Worm (Caenorhabditis elegans): ENCODE measurements around the gene Y39A1A.17.

DNA sequence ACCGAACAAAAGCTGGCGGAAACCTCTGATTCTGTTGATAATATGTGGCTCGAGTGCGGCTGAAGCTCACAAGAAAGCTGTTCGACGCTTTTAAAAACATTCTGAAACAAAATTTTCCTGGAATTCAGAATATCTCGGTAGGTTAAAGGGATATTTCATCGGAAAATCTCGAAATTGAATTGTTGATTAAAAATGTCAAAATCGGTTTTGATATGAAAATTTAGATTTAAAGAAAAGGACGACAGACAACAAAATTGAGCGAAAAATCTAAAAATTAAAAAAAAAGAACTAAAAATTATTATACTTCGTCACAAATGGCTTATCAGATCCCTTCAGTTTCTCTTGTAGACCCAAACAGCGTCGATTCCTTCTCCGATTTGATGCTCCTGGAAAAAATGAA, 9.5 kb upstream of the Y39A1A.17 start, which contains the start of gene Y39A1A.20:
- no peak for TF ChIP-seq hlh-6 (tag; optimal IDR thresholded peaks at IDR 0.05)
- no peak for TF ChIP-seq ceh-19 (GFP tag; optimal IDR thresholded peaks at IDR 0.05)
- TF ChIP-seq ama-1 (optimal IDR thresholded peaks at IDR 0.05), result no peak
- TF ChIP-seq K02D7.2 (tag; optimal IDR thresholded peaks at IDR 0.05), result no peak
- no peak for TF ChIP-seq elt-2 (tag; optimal IDR thresholded peaks at IDR 0.05)
- no peak for TF ChIP-seq ceh-2 (tag; optimal IDR thresholded peaks at IDR 0.05)
